Fruit fly (Drosophila melanogaster) whole organism, adult: Measurements from ENCODE around the gene Chd64.

Experiments
- CG11617 ChIP-seq: fragments of 200-800 bp; sonication (Bioruptor generic); optimal IDR thresholded peaks from 2 replicates; lab custom pipeline; 2017; ENCODE audit warnings: mild to moderate bottlenecking, missing biosample characterization, missing genetic modification reagents, missing genetic modification characterization
- CG14711 ChIP-seq: fragments of 200-800 bp; sonication (Bioruptor generic); optimal IDR thresholded peaks from 2 replicates; lab custom pipeline; 2018; ENCODE audit warnings: missing biosample characterization, mild to moderate bottlenecking, missing genetic modification characterization, moderate library complexity
- CG33017 ChIP-seq: fragments of 200-800 bp; sonication (Bioruptor generic); optimal IDR thresholded peaks from 2 replicates; lab custom pipeline; 2018; ENCODE audit warnings: missing biosample characterization, mild to moderate bottlenecking, missing genetic modification characterization, moderate library complexity
- CG5204 ChIP-seq: fragments of 200-800 bp; sonication (Bioruptor generic); optimal IDR thresholded peaks from 2 replicates; lab custom pipeline; 2016; ENCODE audit warnings: missing biosample characterization, missing genetic modification characterization
- CG7045 ChIP-seq: fragments of 200-800 bp; sonication (Bioruptor generic); optimal IDR thresholded peaks from 2 replicates; lab custom pipeline; 2017; ENCODE audit warnings: missing biosample characterization, mild to moderate bottlenecking, missing genetic modification characterization
- CG7101 ChIP-seq: fragments of 200-800 bp; sonication (Bioruptor generic); optimal IDR thresholded peaks from 2 replicates; lab custom pipeline; 2018; ENCODE audit warnings: missing biosample characterization, mild to moderate bottlenecking, missing genetic modification characterization, moderate library complexity
- Crg-1 ChIP-seq: fragments of 200-800 bp; sonication (Bioruptor generic); optimal IDR thresholded peaks from 2 replicates; lab custom pipeline; 2016; ENCODE audit warnings: missing biosample characterization, missing genetic modification characterization
- Hr96 ChIP-seq: fragments of 200-800 bp; sonication (Bioruptor generic); optimal IDR thresholded peaks from 2 replicates; lab custom pipeline; 2016; ENCODE audit warnings: missing biosample characterization, missing genetic modification characterization
- Mnt ChIP-seq: fragments of 200-800 bp; sonication (Bioruptor generic); optimal IDR thresholded peaks from 2 replicates; lab custom pipeline; 2016; ENCODE audit warnings: missing biosample characterization, mild to moderate bottlenecking, missing genetic modification characterization
- bab1 ChIP-seq: fragments of 200-800 bp; sonication (Bioruptor generic); optimal IDR thresholded peaks from 3 replicates; lab custom pipeline; 2019; ENCODE audit warnings: missing biosample characterization, mild to moderate bottlenecking, missing genetic modification characterization, moderate library complexity
- kay ChIP-seq: fragments of 200-800 bp; sonication (Bioruptor generic); peaks from one replicate; lab custom pipeline; 2016; ENCODE audit warnings: missing biosample characterization, missing genetic modification characterization, borderline replicate concordance
- pad ChIP-seq: fragments of 200-800 bp; sonication (Bioruptor generic); optimal IDR thresholded peaks from 3 replicates; lab custom pipeline; 2017; ENCODE audit warnings: missing biosample characterization, missing genetic modification characterization, mild to moderate bottlenecking, moderate library complexity, missing genetic modification reagents
- tj ChIP-seq: fragments of 200-800 bp; sonication (Bioruptor generic); optimal IDR thresholded peaks from 3 replicates; lab custom pipeline; 2017; ENCODE audit warnings: missing biosample characterization, mild to moderate bottlenecking, missing genetic modification characterization, moderate library complexity
- toe ChIP-seq: fragments of 200-800 bp; sonication (Bioruptor generic); optimal IDR thresholded peaks from 2 replicates; lab custom pipeline; 2016; ENCODE audit warnings: missing biosample characterization, missing genetic modification characterization

DNA sequence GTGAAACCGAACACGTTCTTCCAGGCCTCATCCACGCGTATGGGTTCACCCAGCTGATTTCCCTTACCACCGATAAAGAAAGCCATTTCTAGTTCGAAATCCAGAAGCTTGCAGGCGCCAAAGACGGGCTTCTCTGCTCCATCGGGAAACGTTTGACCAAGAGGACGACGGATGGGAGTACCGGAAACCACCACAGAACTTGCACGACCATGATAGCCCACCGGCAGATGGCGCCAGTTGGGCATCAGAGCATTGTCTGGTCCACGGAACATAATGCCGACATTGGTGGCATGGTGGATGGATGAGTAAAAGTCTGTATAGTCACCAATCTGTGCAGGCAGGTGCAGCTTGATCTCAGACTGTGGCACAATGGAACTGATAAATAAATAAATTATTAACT lies 49.5 kb downstream of the Chd64 start:
- TF ChIP-seq CG7045 (GFP tag; lab: Kevin White, UChicago) (no peak), kay (GFP tag; lab: Kevin White, UChicago) (no peak), Crg-1 (GFP tag; lab: Kevin White, UChicago) (no peak), toe (no peak), Mnt (GFP tag; lab: Kevin White, UChicago) (no peak), Hr96 (GFP tag; lab: Kevin White, UChicago) (no peak), CG11617 (GFP tag; lab: Kevin White, UChicago) (no peak), CG33017 (tag; lab: Kevin White, UChicago) (no peak), bab1 (no peak), CG5204 (GFP tag; lab: Kevin White, UChicago) (no peak), CG7101 (no peak), CG14711 (tag; lab: Kevin White, UChicago) (no peak), tj (no peak), pad (GFP tag; lab: Kevin White, UChicago) (no peak)
